Fruit fly (Drosophila melanogaster) whole organism, embryonic: ENCODE measurements around the gene lectin-33A.
A peak's percentile ranks its signal among the peaks of the same experiment; 100 is the strongest.

Experiments used
- Blimp-1 ChIP-seq: fragments of 200-800 bp; sonication (Bioruptor generic); optimal IDR thresholded peaks from 3 replicates; lab custom pipeline; 2018; ENCODE audit warnings: missing biosample characterization, missing genetic modification characterization, mild to moderate bottlenecking, moderate library complexity, missing genetic modification reagents
- CG11696 ChIP-seq: fragments of 200-800 bp; sonication (Bioruptor generic); IDR thresholded peaks from 2 replicates; pipeline ENCODE4 v1.3.6; 2022; ENCODE audit warnings: missing biosample characterization, missing genetic modification characterization
- CG12104 ChIP-seq: fragments of 200-800 bp; sonication (Bioruptor generic); optimal IDR thresholded peaks from 3 replicates; lab custom pipeline; 2016; ENCODE audit warnings: missing biosample characterization, missing genetic modification characterization
- CG12744 ChIP-seq: fragments of 200-800 bp; sonication (Bioruptor generic); optimal IDR thresholded peaks from 2 replicates; lab custom pipeline; 2016; ENCODE audit warnings: missing biosample characterization, missing genetic modification characterization
- CG13894 ChIP-seq: fragments of 200-800 bp; sonication (Bioruptor generic); optimal IDR thresholded peaks from 3 replicates; lab custom pipeline; 2018; ENCODE audit warnings: missing biosample characterization, mild to moderate bottlenecking, missing genetic modification characterization, moderate library complexity
- CG15479 ChIP-seq: fragments of 200-800 bp; sonication (Bioruptor generic); optimal IDR thresholded peaks from 3 replicates; lab custom pipeline; 2019; ENCODE audit warnings: missing biosample characterization, mild to moderate bottlenecking, missing genetic modification characterization, moderate library complexity
- CG1792 ChIP-seq: fragments of 200-800 bp; sonication (Bioruptor generic); optimal IDR thresholded peaks from 2 replicates; lab custom pipeline; 2016; ENCODE audit warnings: missing biosample characterization, missing genetic modification characterization
- CG2116 ChIP-seq: fragments of 200-800 bp; sonication (Bioruptor generic); optimal IDR thresholded peaks from 3 replicates; lab custom pipeline; 2018; ENCODE audit warnings: missing biosample characterization, mild to moderate bottlenecking, missing genetic modification characterization
- CG2120 ChIP-seq: fragments of 200-800 bp; sonication (Bioruptor generic); optimal IDR thresholded peaks from 3 replicates; lab custom pipeline; 2016; ENCODE audit warnings: missing biosample characterization, missing genetic modification characterization
- CG2712 ChIP-seq: fragments of 200-800 bp; optimal IDR thresholded peaks from 3 replicates; lab custom pipeline; 2019; ENCODE audit warnings: missing biosample characterization, mild to moderate bottlenecking, missing genetic modification characterization, moderate library complexity
- CG2889 ChIP-seq: fragments of 200-800 bp; sonication (Bioruptor generic); IDR thresholded peaks from 3 replicates; pipeline ENCODE4 v1.3.6; 2022; ENCODE audit warnings: missing biosample characterization, missing genetic modification characterization
- CG3163 ChIP-seq: fragments of 200-800 bp; sonication (Bioruptor generic); optimal IDR thresholded peaks from 3 replicates; lab custom pipeline; 2016; ENCODE audit warnings: missing biosample characterization, missing genetic modification characterization
- Dfd ChIP-seq, 2 experiments: fragments of >200 bp; optimal IDR thresholded peaks; 2 replicates each; lab custom pipeline; 2017; ENCODE audit warnings: missing biosample characterization in 2 of 2, missing genetic modification characterization in 2 of 2
- Eip74EF ChIP-seq, 2 experiments: fragments of 200-800 bp in 1 of 2; fragments of >200 bp in 1 of 2; sonication (Bioruptor generic) in 1 of 2; optimal IDR thresholded peaks; 2 replicates each; lab custom pipeline; 2017 to 2019; ENCODE audit warnings: missing biosample characterization in 2 of 2, missing genetic modification characterization in 2 of 2, mild to moderate bottlenecking in 1 of 2, moderate library complexity in 1 of 2
- HLHmδ ChIP-seq: fragments of 200-800 bp; sonication (Bioruptor generic); optimal IDR thresholded peaks from 2 replicates; lab custom pipeline; 2018; ENCODE audit warnings: missing biosample characterization, mild to moderate bottlenecking, missing genetic modification characterization, moderate library complexity
- Hr78 ChIP-seq, 2 experiments: fragments of 200-800 bp in 1 of 2; fragments of >200 bp in 1 of 2; sonication (Bioruptor generic) in 1 of 2; optimal IDR thresholded peaks; 2 replicates each; lab custom pipeline; 2017 to 2019; ENCODE audit warnings: missing biosample characterization in 2 of 2, missing genetic modification characterization in 2 of 2, mild to moderate bottlenecking in 1 of 2, moderate library complexity in 1 of 2
- Hsf ChIP-seq: fragments of 200-800 bp; sonication (Bioruptor generic); optimal IDR thresholded peaks from 3 replicates; lab custom pipeline; 2016; ENCODE audit warnings: missing biosample characterization, missing genetic modification characterization
- Meics ChIP-seq: fragments of 200-800 bp; sonication (Bioruptor generic); optimal IDR thresholded peaks from 2 replicates; lab custom pipeline; 2017; ENCODE audit warnings: missing biosample characterization, mild to moderate bottlenecking, missing genetic modification characterization
- Neu2 ChIP-seq: fragments of 200-800 bp; sonication (Bioruptor generic); optimal IDR thresholded peaks from 3 replicates; lab custom pipeline; 2016; ENCODE audit warnings: missing biosample characterization, missing genetic modification characterization, borderline replicate concordance
- Ptx1 ChIP-seq: fragments of 200-800 bp; sonication (Bioruptor generic); IDR thresholded peaks from 2 replicates; pipeline ENCODE4 v1.3.6; 2022; ENCODE audit warnings: missing biosample characterization, missing genetic modification characterization
- Ssrp ChIP-seq: fragments of 200-800 bp; sonication (Bioruptor generic); optimal IDR thresholded peaks from 2 replicates; lab custom pipeline; 2018; ENCODE audit warnings: missing biosample characterization, mild to moderate bottlenecking, missing genetic modification characterization, moderate library complexity
- abd-A ChIP-seq: fragments of 200-800 bp; sonication (Bioruptor generic); optimal IDR thresholded peaks from 3 replicates; lab custom pipeline; 2019; ENCODE audit warnings: missing biosample characterization, mild to moderate bottlenecking, missing genetic modification characterization, moderate library complexity
- ara ChIP-seq: fragments of 200-800 bp; sonication (Bioruptor generic); IDR thresholded peaks from 2 replicates; pipeline ENCODE4 v1.3.6; 2022; ENCODE audit warnings: missing biosample characterization, missing genetic modification characterization
- bab2 ChIP-seq: fragments of 200-800 bp; sonication (Bioruptor generic); optimal IDR thresholded peaks from 2 replicates; lab custom pipeline; 2016; ENCODE audit warnings: missing biosample characterization, missing genetic modification characterization
- bcd ChIP-seq: fragments of 200-800 bp; sonication (Bioruptor generic); optimal IDR thresholded peaks from 2 replicates; lab custom pipeline; 2017; ENCODE audit warnings: missing biosample characterization, mild to moderate bottlenecking, missing genetic modification characterization
- cato ChIP-seq: fragments of 200-800 bp; sonication (Bioruptor generic); optimal IDR thresholded peaks from 2 replicates; lab custom pipeline; 2016; ENCODE audit warnings: missing biosample characterization, missing genetic modification characterization, borderline replicate concordance
- dan ChIP-seq: fragments of 200-800 bp; sonication (Bioruptor generic); IDR thresholded peaks from 2 replicates; pipeline ENCODE4 v1.3.6; 2022; ENCODE audit warnings: missing biosample characterization, missing genetic modification characterization
- dm ChIP-seq: fragments of 200-800 bp; sonication (Bioruptor generic); optimal IDR thresholded peaks from 3 replicates; lab custom pipeline; 2016; ENCODE audit warnings: missing biosample characterization, missing genetic modification characterization
- dmrt99B ChIP-seq: fragments of 200-800 bp; sonication (Bioruptor generic); optimal IDR thresholded peaks from 2 replicates; lab custom pipeline; 2018; ENCODE audit warnings: missing biosample characterization, mild to moderate bottlenecking, missing genetic modification characterization, moderate library complexity
- fd102C ChIP-seq: fragments of 200-800 bp; sonication (Bioruptor generic); optimal IDR thresholded peaks from 2 replicates; lab custom pipeline; 2018; ENCODE audit warnings: missing biosample characterization, mild to moderate bottlenecking, missing genetic modification characterization, moderate library complexity
- hb ChIP-seq: fragments of 200-800 bp; sonication (Bioruptor generic); IDR thresholded peaks from 3 replicates; pipeline ENCODE4 v1.3.6; 2022; ENCODE audit warnings: missing biosample characterization, missing genetic modification characterization; ENCODE audit not compliant: partially characterized antibody
- hkb ChIP-seq, 2 experiments: fragments of 200-800 bp in 1 of 2; fragments of >200 bp in 1 of 2; sonication (Bioruptor generic) in 1 of 2; IDR thresholded peaks in 1 of 2; optimal IDR thresholded peaks in 1 of 2; 2 replicates each; pipeline versions ENCODE4 v1.3.6 to Lab custom; 2017 to 2022; ENCODE audit warnings: missing biosample characterization in 1 of 2, missing genetic modification characterization in 1 of 2
- hth ChIP-seq: fragments of >200 bp; optimal IDR thresholded peaks from 2 replicates; lab custom pipeline; 2017; ENCODE audit warnings: inconsistent platforms
- lbe ChIP-seq: fragments of 200-800 bp; sonication (Bioruptor generic); optimal IDR thresholded peaks from 2 replicates; lab custom pipeline; 2016; ENCODE audit warnings: missing biosample characterization, mild to moderate bottlenecking, missing genetic modification characterization
- mld ChIP-seq: fragments of 200-800 bp; sonication (Bioruptor generic); IDR thresholded peaks from 3 replicates; pipeline ENCODE4 v1.3.6; 2022; ENCODE audit warnings: missing biosample characterization, missing genetic modification characterization; ENCODE audit not compliant: partially characterized antibody
- nmo ChIP-seq: fragments of 200-800 bp; sonication (Bioruptor generic); optimal IDR thresholded peaks from 2 replicates; lab custom pipeline; 2018; ENCODE audit warnings: missing biosample characterization, mild to moderate bottlenecking, missing genetic modification characterization, moderate library complexity
- odd ChIP-seq: fragments of 200-800 bp; sonication (Bioruptor generic); optimal IDR thresholded peaks from 2 replicates; lab custom pipeline; 2017; ENCODE audit warnings: missing biosample characterization, mild to moderate bottlenecking, missing genetic modification characterization
- p53 ChIP-seq: fragments of 200-800 bp; sonication (Bioruptor generic); optimal IDR thresholded peaks from 2 replicates; lab custom pipeline; 2016; ENCODE audit warnings: missing biosample characterization, missing genetic modification characterization
- pita ChIP-seq: fragments of 200-800 bp; sonication (Bioruptor generic); optimal IDR thresholded peaks from 2 replicates; lab custom pipeline; 2017; ENCODE audit warnings: missing biosample characterization, mild to moderate bottlenecking, missing genetic modification characterization
- sc ChIP-seq, 3 experiments: fragments of >200 bp in 2 of 3; fragments of 200-800 bp in 1 of 3; sonication (Bioruptor generic) in 1 of 3; optimal IDR thresholded peaks; 2 replicates in 2 of 3; 3 replicates in 1 of 3; lab custom pipeline; 2017; ENCODE audit warnings: mild to moderate bottlenecking in 1 of 3, missing biosample characterization in 1 of 3, missing genetic modification characterization in 1 of 3, missing genetic modification reagents in 1 of 3
- schlank ChIP-seq: fragments of 200-800 bp; sonication (Bioruptor generic); optimal IDR thresholded peaks from 2 replicates; lab custom pipeline; 2018; ENCODE audit warnings: missing biosample characterization, mild to moderate bottlenecking, missing genetic modification characterization
- scrt ChIP-seq: fragments of 200-800 bp; sonication (Bioruptor generic); optimal IDR thresholded peaks from 2 replicates; lab custom pipeline; 2018; ENCODE audit warnings: missing biosample characterization, mild to moderate bottlenecking, missing genetic modification characterization, moderate library complexity
- shn ChIP-seq: fragments of 200-800 bp; sonication (Bioruptor generic); optimal IDR thresholded peaks from 3 replicates; lab custom pipeline; 2016; ENCODE audit warnings: missing biosample characterization, missing genetic modification characterization
- slbo ChIP-seq: fragments of 200-800 bp; sonication (Bioruptor generic); IDR thresholded peaks from 2 replicates; pipeline ENCODE4 v1.3.6; 2022; ENCODE audit warnings: missing biosample characterization, missing genetic modification characterization
- sob ChIP-seq: fragments of 200-800 bp; sonication (Bioruptor generic); IDR thresholded peaks from 2 replicates; pipeline ENCODE4 v1.3.6; 2022; ENCODE audit warnings: missing biosample characterization, missing genetic modification characterization
- stwl ChIP-seq: fragments of 200-800 bp; sonication (Bioruptor generic); optimal IDR thresholded peaks from 3 replicates; lab custom pipeline; 2018; ENCODE audit warnings: missing biosample characterization, mild to moderate bottlenecking, missing genetic modification characterization, moderate library complexity
- tna ChIP-seq: fragments of 200-800 bp; sonication (Bioruptor generic); IDR thresholded peaks from 2 replicates; pipeline ENCODE4 v1.3.6; 2022; ENCODE audit warnings: missing biosample characterization, missing genetic modification characterization; ENCODE audit not compliant: partially characterized antibody
- unc-4 ChIP-seq: fragments of 200-800 bp; sonication (Bioruptor generic); IDR thresholded peaks from 2 replicates; pipeline ENCODE4 v1.3.6; 2022; ENCODE audit warnings: missing biosample characterization, missing genetic modification characterization; ENCODE audit not compliant: partially characterized antibody
- zfh1 ChIP-seq: fragments of 200-800 bp; sonication (Bioruptor generic); IDR thresholded peaks from 3 replicates; pipeline ENCODE4 v1.3.6; 2022; ENCODE audit warnings: missing biosample characterization, missing genetic modification characterization

The lectin-33A gene

DNA sequence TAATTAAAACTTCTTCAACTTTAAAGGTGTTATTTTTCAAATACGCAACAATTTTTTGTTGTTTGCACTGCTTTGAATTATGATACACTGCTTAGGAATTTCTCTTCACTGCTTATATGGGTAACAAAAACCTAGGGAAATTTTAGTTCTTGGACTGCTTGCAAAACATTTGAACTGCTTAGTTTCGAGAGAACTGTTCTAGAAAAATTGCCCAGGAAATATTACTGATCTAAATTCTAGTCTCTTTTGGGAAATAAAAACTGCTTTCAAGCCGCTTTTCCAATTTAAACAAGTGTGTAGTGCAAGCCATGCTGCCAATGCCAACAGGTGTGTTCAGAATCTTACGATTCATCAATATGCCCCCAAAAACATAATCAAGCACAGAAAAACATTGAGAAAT lies 37.4 kb upstream of the lectin-33A start (continued):
- no peak; the same call in 1 of the 2 replicates for TF ChIP-seq ara (GFP tag; lab: Robert Waterston, UW)
- no peak for TF ChIP-seq CG2889 (GFP tag; lab: Robert Waterston, UW)
- no peak for TF ChIP-seq hkb (optimal IDR thresholded peaks at IDR 0.05; lab: Kevin White, UChicago)
- no peak for TF ChIP-seq hkb (GFP tag; IDR thresholded peaks at IDR 0.05; lab: Robert Waterston, UW)
- no peak for TF ChIP-seq CG2120 (GFP tag; lab: Kevin White, UChicago)
- TF ChIP-seq shn (GFP tag; lab: Kevin White, UChicago): no peak
- TF ChIP-seq hb (GFP tag; lab: Robert Waterston, UW): no peak
- no peak for TF ChIP-seq Ptx1
- TF ChIP-seq mld (GFP tag; lab: Robert Waterston, UW): no peak
- no peak for TF ChIP-seq CG12744
- peak in 1 of 2 experiments; percentile 93 for TF ChIP-seq Dfd (GFP tag; optimal IDR thresholded peaks at IDR 0.05; lab: Kevin White, UChicago)
- TF ChIP-seq Neu2: no peak
- no peak for TF ChIP-seq sob (GFP tag; lab: Robert Waterston, UW)
- no peak for TF ChIP-seq Meics (GFP tag; lab: Kevin White, UChicago)
- TF ChIP-seq stwl: peak; percentile 93
- TF ChIP-seq cato (GFP tag; lab: Kevin White, UChicago): no peak
- TF ChIP-seq pita (GFP tag; lab: Kevin White, UChicago): peak; percentile 49
- no peak for TF ChIP-seq bcd (GFP tag; lab: Kevin White, UChicago)
- no peak for TF ChIP-seq fd102C (GFP tag; lab: Kevin White, UChicago)
- TF ChIP-seq Blimp-1: no peak
- TF ChIP-seq CG12104: no peak
- no peak for TF ChIP-seq HLHmδ (GFP tag; lab: Kevin White, UChicago)
- TF ChIP-seq CG15479 (GFP tag; lab: Kevin White, UChicago): no peak
- TF ChIP-seq odd (GFP tag; lab: Kevin White, UChicago): no peak
- peak; percentile 4 for TF ChIP-seq Hsf (GFP tag; lab: Kevin White, UChicago)
- TF ChIP-seq sc (optimal IDR thresholded peaks at IDR 0.05; lab: Kevin White, UChicago): no peak
- no peak for TF ChIP-seq sc (GFP tag; optimal IDR thresholded peaks at IDR 0.05; lab: Kevin White, UChicago)
- no peak for TF ChIP-seq schlank
- no peak for TF ChIP-seq p53 (GFP tag; lab: Kevin White, UChicago)
- TF ChIP-seq bab2: no peak
- no peak for TF ChIP-seq unc-4 (GFP tag; lab: Robert Waterston, UW)
- peak; percentile 4 for TF ChIP-seq dm (GFP tag; lab: Kevin White, UChicago)
- TF ChIP-seq tna (GFP tag; lab: Robert Waterston, UW): no peak
- TF ChIP-seq lbe (GFP tag; lab: Kevin White, UChicago): no peak
- TF ChIP-seq hth (lab: Kevin White, UChicago): no peak
- no peak for TF ChIP-seq CG11696 (GFP tag; lab: Robert Waterston, UW)
- TF ChIP-seq Eip74EF (GFP tag; optimal IDR thresholded peaks at IDR 0.05; lab: Kevin White, UChicago): peak in 1 of 2 experiments; percentile 92
- no peak for TF ChIP-seq CG3163
- TF ChIP-seq dmrt99B (tag; lab: Kevin White, UChicago): no peak
- TF ChIP-seq CG2116: no peak
- peak; percentile 1 for TF ChIP-seq Ssrp (tag; lab: Kevin White, UChicago)
- no peak for TF ChIP-seq CG13894
- TF ChIP-seq slbo (GFP tag; lab: Robert Waterston, UW): no peak
- no peak for TF ChIP-seq zfh1 (GFP tag; lab: Robert Waterston, UW)
- TF ChIP-seq dan (GFP tag; lab: Robert Waterston, UW): no peak
- peak; percentile 75 for TF ChIP-seq scrt (GFP tag; lab: Kevin White, UChicago)
- peak; percentile 58 for TF ChIP-seq nmo (GFP tag; lab: Kevin White, UChicago)
- TF ChIP-seq Hr78 (GFP tag; optimal IDR thresholded peaks at IDR 0.05; lab: Kevin White, UChicago): no peak
- no peak for TF ChIP-seq abd-A (tag; lab: Kevin White, UChicago)
- TF ChIP-seq CG2712 (tag; lab: Kevin White, UChicago): peak; percentile 61
- no peak for TF ChIP-seq CG1792 (GFP tag; lab: Kevin White, UChicago)
